Worm (Caenorhabditis elegans): ENCODE results near the gene K09E3.2.
"Not testable (repeated sequence)": the region's sequence is repeated elsewhere in the genome, so short reads cannot be mapped to it uniquely, and the experiment has no call there.

Gene K09E3.2

ce11 chrX:17117359-17117758 is at the start of gene K09E3.2:
Gene K09E3.2 (plus strand): TSS chrX:17117659.
- not testable (repeated sequence) for TF ChIP-seq ceh-91, bed-2, hmg-1.2 (GFP tag; IDR thresholded peaks at IDR 0.05)

- TF ChIP-seq sea-2 (GFP tag; IDR thresholded peaks at IDR 0.05) (no peak), lsy-27 (tag; optimal IDR thresholded peaks at IDR 0.05; ENCODE audit: borderline replicate concordance, insufficient read depth) (no peak), K11D2.4 (GFP tag; IDR thresholded peaks at IDR 0.05) (no peak)
Observed at ce11 chrX:17070495-17070894, 47.0 kb upstream of the K09E3.2 start.

- TF ChIP-seq hsf-1 (GFP tag; IDR thresholded peaks at IDR 0.05) = no peak
- no peak for TF ChIP-seq let-607 (tag; optimal IDR thresholded peaks at IDR 0.05)
- no peak for TF ChIP-seq B0019.2 (GFP tag; conservative IDR thresholded peaks at IDR 0.05)
- no peak for TF ChIP-seq nhr-90 (tag; optimal IDR thresholded peaks at IDR 0.05)
- no peak for TF ChIP-seq B0035.1 (tag; optimal IDR thresholded peaks at IDR 0.05)
- TF ChIP-seq ztf-6 (GFP tag; IDR thresholded peaks at IDR 0.05) = no peak
- no peak for TF ChIP-seq somi-1 (GFP tag; optimal IDR thresholded peaks at IDR 0.05)
- no peak for TF ChIP-seq ekl-4 (GFP tag; IDR thresholded peaks at IDR 0.05)
- TF ChIP-seq F33H1.4 (GFP tag; IDR thresholded peaks at IDR 0.05) = no peak
- TF ChIP-seq ccch-3 (GFP tag; optimal IDR thresholded peaks at IDR 0.05) = no peak
- TF ChIP-seq rpc-1 (optimal IDR thresholded peaks at IDR 0.05) = no peak
- TF ChIP-seq rpc-1 (tag; optimal IDR thresholded peaks at IDR 0.05) = no peak
- no peak for TF ChIP-seq cebp-1 (GFP tag; IDR thresholded peaks at IDR 0.05)
- TF ChIP-seq cebp-1 (tag; optimal IDR thresholded peaks at IDR 0.05) = no peak
- TF ChIP-seq ceh-40 (GFP tag; IDR thresholded peaks at IDR 0.05) = no peak
- TF ChIP-seq F55B11.4 (tag; optimal IDR thresholded peaks at IDR 0.05; ENCODE audit: borderline replicate concordance, insufficient read depth) = no peak
- no peak for TF ChIP-seq lir-1 (GFP tag; conservative IDR thresholded peaks at IDR 0.05)
- no peak for TF ChIP-seq ztf-22 (GFP tag; optimal IDR thresholded peaks at IDR 0.05)
- TF ChIP-seq him-1 (tag; optimal IDR thresholded peaks at IDR 0.05) = no peak
- TF ChIP-seq dox-1 (GFP tag; IDR thresholded peaks at IDR 0.05) = no peak
Observed at ce11 chrX:17072088-17072487, 45.4 kb upstream of the K09E3.2 start, which contains the start of gene C30G4.4. Gene C30G4.4 (minus strand): TSS chrX:17072188.

- TF ChIP-seq hrde-1 (tag; optimal IDR thresholded peaks at IDR 0.05; ENCODE audit: borderline replicate concordance) (no peak), madf-3 (GFP tag; IDR thresholded peaks at IDR 0.05) (no peak), F23B12.7 (tag; optimal IDR thresholded peaks at IDR 0.05; ENCODE audit: insufficient read depth) (no peak), mcd-1 (GFP tag; IDR thresholded peaks at IDR 0.05) (no peak)
Observed at ce11 chrX:17080635-17081376, 36.7 kb upstream of the K09E3.2 start, which contains the start of the genes irld-23 and C08A9.10. Gene irld-23 (minus strand): TSS chrX:17080685. Gene C08A9.10 (plus strand): TSS chrX:17081179.

- TF ChIP-seq ZK185.1 (tag; optimal IDR thresholded peaks at IDR 0.05; ENCODE audit: poor library complexity, severe bottlenecking) (no peak), lag-1 (GFP tag; IDR thresholded peaks at IDR 0.05) (no peak), nhr-90 (tag; optimal IDR thresholded peaks at IDR 0.05) (no peak), ceh-100 (GFP tag; IDR thresholded peaks at IDR 0.05) (no peak), rec-8 (tag; optimal IDR thresholded peaks at IDR 0.05) (no peak), bed-1 (GFP tag; IDR thresholded peaks at IDR 0.05) (no peak), Y56A3A.18 (GFP tag; IDR thresholded peaks at IDR 0.05) (no peak), mcd-1 (GFP tag; IDR thresholded peaks at IDR 0.05) (no peak), Y95B8A.8 (GFP tag; IDR thresholded peaks at IDR 0.05) (no peak), madf-6 (GFP tag; IDR thresholded peaks at IDR 0.05) (no peak), T26A5.8 (tag; optimal IDR thresholded peaks at IDR 0.05) (no peak), aptf-3 (GFP tag; IDR thresholded peaks at IDR 0.05) (no peak), cebp-2 (GFP tag; IDR thresholded peaks at IDR 0.05) (no peak)
Observed at ce11 chrX:17092416-17092815, 25.0 kb upstream of the K09E3.2 start, which contains the start of gene sod-3. Gene sod-3 (plus strand): TSS chrX:17092753.

Data from whole organism, young adult.